Fruit fly (Drosophila melanogaster) whole organism, embryonic: ENCODE results near the gene CycC.

ENCODE experiments used
- Bdp1 ChIP-seq: fragments of 200-800 bp; sonication (Bioruptor generic); optimal IDR thresholded peaks from 3 replicates; lab custom pipeline; 2016; ENCODE audit warnings: missing biosample characterization, missing genetic modification characterization
- CG14860 ChIP-seq: fragments of 200-800 bp; sonication (Bioruptor generic); IDR thresholded peaks from 3 replicates; pipeline ENCODE4 v1.3.6; 2022; ENCODE audit warnings: missing biosample characterization, missing genetic modification characterization; ENCODE audit not compliant: partially characterized antibody
- ERR ChIP-seq: fragments of 200-800 bp; sonication (Bioruptor generic); optimal IDR thresholded peaks from 2 replicates; lab custom pipeline; 2016; ENCODE audit warnings: missing biosample characterization, missing genetic modification characterization
- bigmax ChIP-seq: fragments of 200-800 bp; sonication (Bioruptor generic); optimal IDR thresholded peaks from 2 replicates; lab custom pipeline; 2018; ENCODE audit warnings: missing biosample characterization, mild to moderate bottlenecking, missing genetic modification characterization
- salm ChIP-seq: fragments of 200-800 bp; sonication (Bioruptor generic); optimal IDR thresholded peaks from 2 replicates; lab custom pipeline; 2018; ENCODE audit warnings: missing biosample characterization, mild to moderate bottlenecking, missing genetic modification characterization

CycC gene

dm6 chr3R:14844743-14845142 is 45.3 kb downstream of the CycC start, which contains the start of gene CG3610:
CG3610 (plus strand) TSS chr3R:14845043.
- TF ChIP-seq Bdp1 (GFP tag; lab: Kevin White, UChicago) (no peak), bigmax (no peak), CG14860 (GFP tag; lab: Robert Waterston, UW) (no peak), salm (tag; lab: Kevin White, UChicago) (no peak), ERR (no peak)
